Fruit fly (Drosophila melanogaster) whole organism, embryonic: ENCODE results near the gene Chd1.

Experiments used
- Abd-B ChIP-seq: fragments of 200-800 bp; sonication (Bioruptor generic); optimal IDR thresholded peaks from 2 replicates; lab custom pipeline; 2018; ENCODE audit warnings: missing biosample characterization, mild to moderate bottlenecking, missing genetic modification characterization, moderate library complexity
- Antp ChIP-seq: fragments of 200-800 bp; sonication (Bioruptor generic); optimal IDR thresholded peaks from 3 replicates; lab custom pipeline; 2016; ENCODE audit warnings: missing biosample characterization, missing genetic modification characterization
- Awh ChIP-seq: fragments of 200-800 bp; sonication (Bioruptor generic); IDR thresholded peaks from 2 replicates; pipeline ENCODE4, ENCODE4 v1.3.6; 2022; ENCODE audit warnings: missing biosample characterization, missing genetic modification characterization
- CG10209 ChIP-seq: fragments of 200-800 bp; sonication (Bioruptor generic); optimal IDR thresholded peaks from 3 replicates; lab custom pipeline; 2017; ENCODE audit warnings: missing biosample characterization, mild to moderate bottlenecking, missing genetic modification characterization, missing genetic modification reagents
- CG10274 ChIP-seq: fragments of 200-800 bp; sonication (Bioruptor generic); optimal IDR thresholded peaks from 3 replicates; lab custom pipeline; 2017; ENCODE audit warnings: missing biosample characterization, mild to moderate bottlenecking, missing genetic modification characterization
- CG11504 ChIP-seq: fragments of 200-800 bp; sonication (Bioruptor generic); optimal IDR thresholded peaks from 3 replicates; lab custom pipeline; 2019; ENCODE audit warnings: missing biosample characterization, mild to moderate bottlenecking, missing genetic modification characterization, moderate library complexity
- CG12769 ChIP-seq: fragments of 200-800 bp; sonication (Bioruptor generic); optimal IDR thresholded peaks from 2 replicates; lab custom pipeline; 2019; ENCODE audit warnings: missing biosample characterization, mild to moderate bottlenecking, missing genetic modification characterization, moderate library complexity
- CG14965 ChIP-seq: fragments of 200-800 bp; sonication (Bioruptor generic); optimal IDR thresholded peaks from 2 replicates; lab custom pipeline; 2016; ENCODE audit warnings: missing biosample characterization, missing genetic modification characterization, borderline replicate concordance
- CG16815 ChIP-seq: fragments of 200-800 bp; sonication (Bioruptor generic); optimal IDR thresholded peaks from 3 replicates; lab custom pipeline; 2017; ENCODE audit warnings: missing biosample characterization, mild to moderate bottlenecking, missing genetic modification characterization
- CG17568 ChIP-seq: fragments of 200-800 bp; sonication (Bioruptor generic); optimal IDR thresholded peaks from 2 replicates; lab custom pipeline; 2018; ENCODE audit warnings: missing biosample characterization, mild to moderate bottlenecking, missing genetic modification characterization, moderate library complexity
- CG17912 ChIP-seq: fragments of 200-800 bp; sonication (Bioruptor generic); optimal IDR thresholded peaks from 2 replicates; lab custom pipeline; 2018; ENCODE audit warnings: missing biosample characterization, mild to moderate bottlenecking, missing genetic modification characterization
- CG18599 ChIP-seq: fragments of 200-800 bp; sonication (Bioruptor generic); optimal IDR thresholded peaks from 3 replicates; lab custom pipeline; 2017; ENCODE audit warnings: missing biosample characterization, missing genetic modification characterization, mild to moderate bottlenecking, moderate library complexity, missing genetic modification reagents
- CG2120 ChIP-seq: fragments of 200-800 bp; sonication (Bioruptor generic); optimal IDR thresholded peaks from 3 replicates; lab custom pipeline; 2016; ENCODE audit warnings: missing biosample characterization, missing genetic modification characterization
- CG2678 ChIP-seq: fragments of 200-800 bp; sonication (Bioruptor generic); optimal IDR thresholded peaks from 3 replicates; lab custom pipeline; 2019; ENCODE audit warnings: missing biosample characterization, mild to moderate bottlenecking, missing genetic modification characterization, moderate library complexity
- CG2712 ChIP-seq: fragments of 200-800 bp; optimal IDR thresholded peaks from 3 replicates; lab custom pipeline; 2019; ENCODE audit warnings: missing biosample characterization, mild to moderate bottlenecking, missing genetic modification characterization, moderate library complexity
- CG7556 ChIP-seq: fragments of 200-800 bp; sonication (Bioruptor generic); optimal IDR thresholded peaks from 2 replicates; lab custom pipeline; 2017; ENCODE audit warnings: missing biosample characterization, mild to moderate bottlenecking, missing genetic modification characterization
- CG9727 ChIP-seq: fragments of 200-800 bp; sonication (Bioruptor generic); optimal IDR thresholded peaks from 3 replicates; lab custom pipeline; 2017; ENCODE audit warnings: missing biosample characterization, mild to moderate bottlenecking, missing genetic modification characterization
- D19A ChIP-seq: fragments of 200-800 bp; optimal IDR thresholded peaks from 3 replicates; lab custom pipeline; 2019; ENCODE audit warnings: missing biosample characterization, mild to moderate bottlenecking, missing genetic modification characterization, moderate library complexity
- Deaf1 ChIP-seq: fragments of 200-800 bp; optimal IDR thresholded peaks from 3 replicates; lab custom pipeline; 2019; ENCODE audit warnings: missing biosample characterization, mild to moderate bottlenecking, missing genetic modification characterization, moderate library complexity
- Fer1 ChIP-seq: fragments of 200-800 bp; sonication (Bioruptor generic); optimal IDR thresholded peaks from 2 replicates; lab custom pipeline; 2017; ENCODE audit warnings: missing biosample characterization, mild to moderate bottlenecking, missing genetic modification characterization
- H15 ChIP-seq: fragments of 200-800 bp; sonication (Bioruptor generic); IDR thresholded peaks from 3 replicates; pipeline ENCODE4 v1.3.6; 2022; ENCODE audit warnings: missing biosample characterization, missing genetic modification characterization
- HLH3B ChIP-seq: fragments of 200-800 bp; sonication (Bioruptor generic); IDR thresholded peaks from 2 replicates; pipeline ENCODE4 v1.3.6; 2022; ENCODE audit warnings: missing biosample characterization, missing genetic modification characterization
- Hmr ChIP-seq: fragments of 200-800 bp; sonication (Bioruptor generic); optimal IDR thresholded peaks from 3 replicates; lab custom pipeline; 2017; ENCODE audit warnings: mild to moderate bottlenecking, missing biosample characterization, missing genetic modification reagents, missing genetic modification characterization
- Med ChIP-seq: fragments of 200-800 bp; sonication (Bioruptor generic); peaks from one replicate; lab custom pipeline; 2016; ENCODE audit warnings: missing biosample characterization, missing genetic modification characterization, mild to moderate bottlenecking, inconsistent platforms, moderate library complexity
- Poxn ChIP-seq: fragments of 200-800 bp; sonication (Bioruptor generic); IDR thresholded peaks from 2 replicates; pipeline ENCODE4 v1.3.6; 2022; ENCODE audit warnings: missing biosample characterization, missing genetic modification characterization
- Spps ChIP-seq: fragments of 200-800 bp; sonication (Bioruptor generic); optimal IDR thresholded peaks from 2 replicates; lab custom pipeline; 2018; ENCODE audit warnings: missing biosample characterization, mild to moderate bottlenecking, missing genetic modification characterization
- TFAM ChIP-seq: fragments of 200-800 bp; sonication (Bioruptor generic); optimal IDR thresholded peaks from 2 replicates; lab custom pipeline; 2017; ENCODE audit warnings: missing biosample characterization, missing genetic modification characterization, inconsistent platforms
- abd-A ChIP-seq: fragments of 200-800 bp; sonication (Bioruptor generic); optimal IDR thresholded peaks from 3 replicates; lab custom pipeline; 2019; ENCODE audit warnings: missing biosample characterization, mild to moderate bottlenecking, missing genetic modification characterization, moderate library complexity
- ash1 ChIP-seq: fragments of 200-800 bp; sonication (Bioruptor generic); optimal IDR thresholded peaks from 2 replicates; lab custom pipeline; 2018; ENCODE audit warnings: missing biosample characterization, mild to moderate bottlenecking, missing genetic modification characterization
- cas ChIP-seq: fragments of 200-800 bp; sonication (Bioruptor generic); IDR thresholded peaks from 2 replicates; pipeline ENCODE4 v1.3.6; 2022; ENCODE audit warnings: missing biosample characterization, missing genetic modification characterization
- chinmo ChIP-seq: fragments of 200-800 bp; sonication (Bioruptor generic); IDR thresholded peaks from 4 replicates; pipeline ENCODE4 v1.3.6; 2022; ENCODE audit warnings: missing biosample characterization, missing genetic modification characterization; ENCODE audit not compliant: partially characterized antibody
- crol ChIP-seq: fragments of 200-800 bp; sonication (Bioruptor generic); IDR thresholded peaks from 2 replicates; pipeline ENCODE4 v1.3.6; 2022; ENCODE audit warnings: missing biosample characterization, missing genetic modification characterization
- dmrt99B ChIP-seq: fragments of 200-800 bp; sonication (Bioruptor generic); optimal IDR thresholded peaks from 2 replicates; lab custom pipeline; 2018; ENCODE audit warnings: missing biosample characterization, mild to moderate bottlenecking, missing genetic modification characterization, moderate library complexity
- exex ChIP-seq: fragments of 200-800 bp; sonication (Bioruptor generic); optimal IDR thresholded peaks from 4 replicates; lab custom pipeline; 2018; ENCODE audit warnings: missing biosample characterization, mild to moderate bottlenecking, missing genetic modification characterization, moderate library complexity
- lilli ChIP-seq: fragments of 200-800 bp; sonication (Bioruptor generic); optimal IDR thresholded peaks from 3 replicates; lab custom pipeline; 2016; ENCODE audit warnings: missing biosample characterization, missing genetic modification characterization
- nerfin-1 ChIP-seq: fragments of 200-800 bp; sonication (Bioruptor generic); optimal IDR thresholded peaks from 3 replicates; lab custom pipeline; 2019; ENCODE audit warnings: missing biosample characterization, mild to moderate bottlenecking, missing genetic modification characterization, moderate library complexity
- p53 ChIP-seq: fragments of 200-800 bp; sonication (Bioruptor generic); optimal IDR thresholded peaks from 2 replicates; lab custom pipeline; 2016; ENCODE audit warnings: missing biosample characterization, missing genetic modification characterization
- ranshi ChIP-seq: fragments of 200-800 bp; sonication (Bioruptor generic); IDR thresholded peaks from 2 replicates; pipeline ENCODE4 v1.3.6; 2022; ENCODE audit warnings: missing biosample characterization, missing genetic modification characterization
- sd ChIP-seq: fragments of 200-800 bp; sonication (Bioruptor generic); optimal IDR thresholded peaks from 3 replicates; lab custom pipeline; 2018; ENCODE audit warnings: missing biosample characterization, mild to moderate bottlenecking, missing genetic modification characterization, moderate library complexity
- so ChIP-seq: fragments of 200-800 bp; sonication (Bioruptor generic); IDR thresholded peaks from 3 replicates; pipeline ENCODE4 v1.3.6; 2022; ENCODE audit warnings: missing biosample characterization, missing genetic modification characterization
- sr ChIP-seq: fragments of 200-800 bp; sonication (Bioruptor generic); IDR thresholded peaks from 3 replicates; pipeline ENCODE4 v1.3.6; 2022; ENCODE audit warnings: missing biosample characterization, missing genetic modification characterization
- tgo ChIP-seq: fragments of 200-800 bp; sonication (Bioruptor generic); IDR thresholded peaks from 3 replicates; pipeline ENCODE4 v1.3.6; 2022; ENCODE audit warnings: missing biosample characterization, missing genetic modification characterization
- unpg ChIP-seq: fragments of 200-800 bp; sonication (Bioruptor generic); optimal IDR thresholded peaks from 3 replicates; lab custom pipeline; 2018; ENCODE audit warnings: missing biosample characterization, mild to moderate bottlenecking, missing genetic modification characterization, moderate library complexity
- vfl ChIP-seq: fragments of 200-800 bp; sonication (Bioruptor generic); optimal IDR thresholded peaks from 2 replicates; lab custom pipeline; 2016; ENCODE audit warnings: missing biosample characterization, missing genetic modification characterization
- zen2 ChIP-seq: fragments of 200-800 bp; sonication (Bioruptor generic); IDR thresholded peaks from 3 replicates; pipeline ENCODE4 v1.3.6; 2022; ENCODE audit warnings: missing biosample characterization, missing genetic modification characterization; ENCODE audit not compliant: partially characterized antibody

Gene Chd1

dm6 chr2L:2941353-2941752 lies 46.2 kb downstream of the Chd1 start (continued):
- TF ChIP-seq CG2678 (peak; percentile 47), HLH3B (GFP tag; lab: Robert Waterston, UW) (0 out of 2 replicates have a peak, but pooled peaks have one; percentile 8), Poxn (GFP tag; lab: Robert Waterston, UW) (no peak), zen2 (GFP tag; lab: Robert Waterston, UW) (no peak), CG7556 (GFP tag; lab: Kevin White, UChicago) (peak; percentile 33), Hmr (GFP tag; lab: Kevin White, UChicago) (peak; percentile 49), exex (tag; lab: Kevin White, UChicago) (no peak), CG17912 (GFP tag; lab: Kevin White, UChicago) (no peak), Awh (GFP tag; lab: Robert Waterston, UW) (no peak), vfl (GFP tag; lab: Kevin White, UChicago) (no peak), tgo (GFP tag; lab: Robert Waterston, UW) (0 out of 3 replicates have a peak, but pooled peaks have one; percentile 13), nerfin-1 (tag; lab: Kevin White, UChicago) (no peak), cas (GFP tag; lab: Robert Waterston, UW) (no peak), CG17568 (GFP tag; lab: Kevin White, UChicago) (no peak), chinmo (no peak)

DNA sequence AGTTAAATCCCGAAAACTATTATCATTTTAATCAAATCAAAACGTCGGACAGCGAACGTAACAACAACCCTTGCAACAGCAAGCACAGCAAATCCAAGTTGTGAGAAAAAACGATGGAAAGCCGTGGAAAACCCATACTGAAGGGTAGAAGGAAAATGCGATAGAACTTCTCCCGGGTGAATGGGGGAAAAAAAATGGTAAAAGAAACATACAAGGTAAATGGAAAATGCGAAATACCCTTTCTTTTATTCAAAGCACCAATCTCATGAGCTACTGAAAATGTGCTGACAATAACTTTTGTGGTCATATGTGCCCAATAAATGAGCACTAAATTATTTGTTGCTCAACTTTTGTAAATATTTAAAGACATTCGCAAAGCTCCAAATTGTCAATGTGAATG lies 47.8 kb downstream of the Chd1 start:
- no peak for TF ChIP-seq CG2712 (tag; lab: Kevin White, UChicago)
- no peak for TF ChIP-seq Antp (GFP tag; lab: Kevin White, UChicago)
- TF ChIP-seq CG16815 (GFP tag; lab: Kevin White, UChicago), result no peak
- TF ChIP-seq tgo (GFP tag; lab: Robert Waterston, UW), result no peak
- TF ChIP-seq D19A (tag; lab: Kevin White, UChicago), result peak; percentile 64
- no peak for TF ChIP-seq p53 (GFP tag; lab: Kevin White, UChicago)
- TF ChIP-seq, all 482 proteins: peak for 1

DNA sequence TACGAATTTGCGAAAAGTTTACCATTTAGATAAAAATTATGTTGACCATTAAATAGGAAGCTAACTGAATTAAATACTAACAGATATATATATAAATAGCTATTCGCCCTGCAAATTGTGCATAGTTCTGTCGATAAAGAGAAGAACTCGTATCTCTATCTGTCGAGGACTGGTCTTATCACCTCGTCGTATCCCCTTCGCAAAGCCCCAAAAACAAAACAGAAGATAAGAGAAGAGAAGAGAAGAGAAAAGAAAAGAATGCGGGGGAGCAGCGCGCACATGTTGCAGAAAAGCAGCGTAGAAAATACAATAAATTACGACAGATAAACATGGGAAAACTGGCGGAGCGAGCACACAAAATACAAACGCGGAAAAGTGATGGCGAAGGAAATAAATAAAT lies 51.8 kb downstream of the Chd1 start:
- TF ChIP-seq H15 (GFP tag; lab: Robert Waterston, UW), result no peak
- TF ChIP-seq sd (tag; lab: Kevin White, UChicago), result peak; percentile 48
- no peak for TF ChIP-seq CG14965 (GFP tag; lab: Kevin White, UChicago)
- peak; percentile 61; the same call in 2 of the 3 replicates for TF ChIP-seq sr
- TF ChIP-seq crol (GFP tag; lab: Robert Waterston, UW), result peak; percentile 53; the same call in 1 of the 2 replicates

- TF ChIP-seq CG12769 (tag; lab: Kevin White, UChicago) (peak; percentile 16), lilli (GFP tag; lab: Kevin White, UChicago) (peak; percentile 26), CG18599 (peak; percentile 63), Spps (tag; lab: Kevin White, UChicago) (no peak), abd-A (peak; percentile 52), ash1 (GFP tag; lab: Kevin White, UChicago) (no peak), Awh (GFP tag; lab: Robert Waterston, UW) (no peak), dmrt99B (tag; lab: Kevin White, UChicago) (peak; percentile 49), ranshi (GFP tag; lab: Robert Waterston, UW) (no peak), Abd-B (GFP tag; lab: Kevin White, UChicago) (peak; percentile 17), Fer1 (peak; percentile 52), so (GFP tag; lab: Robert Waterston, UW) (0 out of 3 replicates have a peak, but pooled peaks have one; percentile 50), CG10209 (GFP tag; lab: Kevin White, UChicago) (peak; percentile 5), unpg (peak; percentile 28), CG2120 (peak; percentile 36), Deaf1 (tag; lab: Kevin White, UChicago) (peak; percentile 0), CG9727 (GFP tag; lab: Kevin White, UChicago) (peak; percentile 1), Med (peak; percentile 84), CG10274 (no peak), TFAM (GFP tag; lab: Kevin White, UChicago) (no peak), CG11504 (tag; lab: Kevin White, UChicago) (peak; percentile 33)
Observed at dm6 chr2L:2931555-2932131, 55.9 kb downstream of the Chd1 start.
